Fruit fly (Drosophila melanogaster): ENCODE measurements around the gene ec.

Gene ec

dm6 chrX:3811340-3811788, at the start of gene ec:
TSS of gene ec (plus strand) at chrX:3811698.
- TF ChIP-seq Pif1B (GFP tag; optimal IDR thresholded peaks at IDR 0.05) = peak; percentile 29
- no peak for TF ChIP-seq rn (GFP tag; IDR thresholded peaks at IDR 0.05)
- TF ChIP-seq CG10348 (GFP tag; IDR thresholded peaks at IDR 0.05) = no peak
- TF ChIP-seq CG17806 (tag; optimal IDR thresholded peaks at IDR 0.05) = no peak
- TF ChIP-seq CG14655 (GFP tag; optimal IDR thresholded peaks at IDR 0.05) = no peak
- no peak for TF ChIP-seq CG8159 (tag; optimal IDR thresholded peaks at IDR 0.05)
- TF ChIP-seq CG12605 (GFP tag; IDR thresholded peaks at IDR 0.05) = no peak
- TF ChIP-seq EcR (GFP tag; optimal IDR thresholded peaks at IDR 0.05) = peak; percentile 12
- no peak for TF ChIP-seq CG9948 (tag; optimal IDR thresholded peaks at IDR 0.05)
- peak; percentile 49; the same call in 1 of the 3 replicates for TF ChIP-seq fd96Ca (GFP tag; IDR thresholded peaks at IDR 0.05)
- no peak for TF ChIP-seq CG13204 (GFP tag; optimal IDR thresholded peaks at IDR 0.05)
- TF ChIP-seq gl (tag; optimal IDR thresholded peaks at IDR 0.05) = no peak
- TF ChIP-seq Ets98B (GFP tag; IDR thresholded peaks at IDR 0.05) = peak; percentile 36; the same call in 1 of the 2 replicates
- TF ChIP-seq Snoo (tag; optimal IDR thresholded peaks at IDR 0.05) = no peak
- peak; percentile 17; the same call in 1 of the 2 replicates for TF ChIP-seq CG32121 (GFP tag; IDR thresholded peaks at IDR 0.05)
- TF ChIP-seq CG15710 (tag; optimal IDR thresholded peaks at IDR 0.05) = no peak
- no peak for TF ChIP-seq D1 (tag; optimal IDR thresholded peaks at IDR 0.05)
- 0 out of 3 replicates have a peak, but pooled peaks have one; percentile 31 for TF ChIP-seq CG4496 (GFP tag; IDR thresholded peaks at IDR 0.05)
- TF ChIP-seq Pif1A (GFP tag; optimal IDR thresholded peaks at IDR 0.05) = no peak
- no peak for TF ChIP-seq CG8301 (tag; optimal IDR thresholded peaks at IDR 0.05)
- no peak for TF ChIP-seq CG34367 (tag; optimal IDR thresholded peaks at IDR 0.05)

dm6 chrX:3762441-3762840, 49.1 kb upstream of the ec start:
- TF ChIP-seq CG10348 (GFP tag; IDR thresholded peaks at IDR 0.05) (no peak), CG15710 (tag; optimal IDR thresholded peaks at IDR 0.05) (no peak), Ets98B (GFP tag; IDR thresholded peaks at IDR 0.05) (no peak), Pif1A (GFP tag; optimal IDR thresholded peaks at IDR 0.05) (no peak), EcR (GFP tag; optimal IDR thresholded peaks at IDR 0.05) (no peak), CG12605 (GFP tag; IDR thresholded peaks at IDR 0.05) (no peak), rn (GFP tag; IDR thresholded peaks at IDR 0.05) (no peak), CG8159 (tag; optimal IDR thresholded peaks at IDR 0.05) (no peak)

dm6 chrX:3762914-3763489, 48.5 kb upstream of the ec start:
- TF ChIP-seq EcR (GFP tag; optimal IDR thresholded peaks at IDR 0.05) (no peak), Snoo (tag; optimal IDR thresholded peaks at IDR 0.05) (no peak), gl (tag; optimal IDR thresholded peaks at IDR 0.05) (no peak), D1 (tag; optimal IDR thresholded peaks at IDR 0.05) (no peak), CG8301 (tag; optimal IDR thresholded peaks at IDR 0.05) (no peak), CG14655 (GFP tag; optimal IDR thresholded peaks at IDR 0.05) (no peak), fd96Ca (GFP tag; IDR thresholded peaks at IDR 0.05) (no peak), CG15710 (tag; optimal IDR thresholded peaks at IDR 0.05) (no peak), CG12605 (GFP tag; IDR thresholded peaks at IDR 0.05) (no peak), CG9948 (tag; optimal IDR thresholded peaks at IDR 0.05) (no peak), CG4496 (GFP tag; IDR thresholded peaks at IDR 0.05) (no peak), CG32121 (GFP tag; IDR thresholded peaks at IDR 0.05) (no peak), CG13204 (GFP tag; optimal IDR thresholded peaks at IDR 0.05) (no peak), rn (GFP tag; IDR thresholded peaks at IDR 0.05) (no peak), Pif1B (GFP tag; optimal IDR thresholded peaks at IDR 0.05) (no peak)

dm6 chrX:3764223-3764622, 47.3 kb upstream of the ec start:
- TF ChIP-seq CG8301 (tag; optimal IDR thresholded peaks at IDR 0.05) (no peak), CG9948 (tag; optimal IDR thresholded peaks at IDR 0.05) (no peak), CG32121 (GFP tag; IDR thresholded peaks at IDR 0.05) (no peak), CG14655 (GFP tag; optimal IDR thresholded peaks at IDR 0.05) (no peak), CG34367 (tag; optimal IDR thresholded peaks at IDR 0.05) (no peak), Pif1A (GFP tag; optimal IDR thresholded peaks at IDR 0.05) (no peak), rn (GFP tag; IDR thresholded peaks at IDR 0.05) (no peak), CG13204 (GFP tag; optimal IDR thresholded peaks at IDR 0.05) (no peak), CG12605 (GFP tag; IDR thresholded peaks at IDR 0.05) (no peak), CG4496 (GFP tag; IDR thresholded peaks at IDR 0.05) (no peak), Snoo (tag; optimal IDR thresholded peaks at IDR 0.05) (no peak), gl (tag; optimal IDR thresholded peaks at IDR 0.05) (no peak), Ets98B (GFP tag; IDR thresholded peaks at IDR 0.05) (no peak), CG15710 (tag; optimal IDR thresholded peaks at IDR 0.05) (no peak), Pif1B (GFP tag; optimal IDR thresholded peaks at IDR 0.05) (no peak), CG10348 (GFP tag; IDR thresholded peaks at IDR 0.05) (no peak), CG8159 (tag; optimal IDR thresholded peaks at IDR 0.05) (no peak), EcR (GFP tag; optimal IDR thresholded peaks at IDR 0.05) (no peak), CG17806 (tag; optimal IDR thresholded peaks at IDR 0.05) (no peak)

- TF ChIP-seq rn (GFP tag; IDR thresholded peaks at IDR 0.05) (no peak), CG8159 (tag; optimal IDR thresholded peaks at IDR 0.05) (no peak), CG8301 (tag; optimal IDR thresholded peaks at IDR 0.05) (no peak), gl (tag; optimal IDR thresholded peaks at IDR 0.05) (no peak), CG34367 (tag; optimal IDR thresholded peaks at IDR 0.05) (no peak), EcR (GFP tag; optimal IDR thresholded peaks at IDR 0.05) (no peak), Pif1A (GFP tag; optimal IDR thresholded peaks at IDR 0.05) (no peak)
Observed at dm6 chrX:3767085-3767484, 44.4 kb upstream of the ec start.

dm6 chrX:3768202-3768601, 43.3 kb upstream of the ec start:
- TF ChIP-seq Ets98B (GFP tag; IDR thresholded peaks at IDR 0.05) (no peak; the same call in 1 of the 2 replicates), CG17806 (tag; optimal IDR thresholded peaks at IDR 0.05) (peak; percentile 38), CG8301 (tag; optimal IDR thresholded peaks at IDR 0.05) (no peak), CG4496 (GFP tag; IDR thresholded peaks at IDR 0.05) (0 out of 3 replicates have a peak, but pooled peaks have one; percentile 42), CG15710 (tag; optimal IDR thresholded peaks at IDR 0.05) (peak; percentile 19), CG32121 (GFP tag; IDR thresholded peaks at IDR 0.05) (peak; percentile 37; the same call in 1 of the 2 replicates), Pif1A (GFP tag; optimal IDR thresholded peaks at IDR 0.05) (peak; percentile 41), CG8159 (tag; optimal IDR thresholded peaks at IDR 0.05) (peak; percentile 40), EcR (GFP tag; optimal IDR thresholded peaks at IDR 0.05) (no peak), CG14655 (GFP tag; optimal IDR thresholded peaks at IDR 0.05) (peak; percentile 21), CG9948 (tag; optimal IDR thresholded peaks at IDR 0.05) (peak; percentile 24), Pif1B (GFP tag; optimal IDR thresholded peaks at IDR 0.05) (peak; percentile 15)

Data from whole organism, pupa.